Fruit fly (Drosophila melanogaster): ENCODE measurements around the gene T48.
A peak's percentile ranks its signal among the peaks of the same experiment; 100 is the strongest.

Gene T48

dm6 chr3R:26859228-26859627 is 22.3 kb upstream of the T48 start:
- TF ChIP-seq h (GFP tag; optimal IDR thresholded peaks at IDR 0.05) (peak; percentile 67), rgr (GFP tag; optimal IDR thresholded peaks at IDR 0.05) (peak; percentile 50), usp (GFP tag; optimal IDR thresholded peaks at IDR 0.05) (no peak), OdsH (GFP tag; optimal IDR thresholded peaks at IDR 0.05) (peak; percentile 32), Hr83 (GFP tag; optimal IDR thresholded peaks at IDR 0.05; ENCODE audit: poor library complexity, severe bottlenecking) (no peak), psq (GFP tag; optimal IDR thresholded peaks at IDR 0.05) (peak; percentile 14), br (GFP tag; optimal IDR thresholded peaks at IDR 0.05) (peak; percentile 32), Dfd (GFP tag; optimal IDR thresholded peaks at IDR 0.05) (no peak), sv (GFP tag; optimal IDR thresholded peaks at IDR 0.05) (no peak), Hnf4 (GFP tag; optimal IDR thresholded peaks at IDR 0.05) (peak; percentile 40), woc (GFP tag; optimal IDR thresholded peaks at IDR 0.05) (peak; percentile 4), Sp1 (GFP tag; optimal IDR thresholded peaks at IDR 0.05) (peak; percentile 70), fru (GFP tag; optimal IDR thresholded peaks at IDR 0.05) (peak; percentile 84), HLH106 (tag; optimal IDR thresholded peaks at IDR 0.05) (peak; percentile 71), foxo (GFP tag; optimal IDR thresholded peaks at IDR 0.05) (peak in 1 of 2 experiments; percentile 68), ey (GFP tag; optimal IDR thresholded peaks at IDR 0.05) (peak; percentile 42)

- no peak for TF ChIP-seq dsf (GFP tag; optimal IDR thresholded peaks at IDR 0.05; ENCODE audit: borderline replicate concordance)
- peak; percentile 11 for TF ChIP-seq Sp1 (GFP tag; optimal IDR thresholded peaks at IDR 0.05)
- TF ChIP-seq dmrt93B (GFP tag; optimal IDR thresholded peaks at IDR 0.05), result no peak
- TF ChIP-seq h (GFP tag; optimal IDR thresholded peaks at IDR 0.05), result peak; percentile 40
- TF ChIP-seq Rel (GFP tag; optimal IDR thresholded peaks at IDR 0.05), result no peak
- TF ChIP-seq Rel (tag; optimal IDR thresholded peaks at IDR 0.05), result peak; percentile 3
- TF ChIP-seq Dif (GFP tag; optimal IDR thresholded peaks at IDR 0.05; ENCODE audit: partially characterized antibody), result peak; percentile 27
- no peak for TF ChIP-seq usp (GFP tag; optimal IDR thresholded peaks at IDR 0.05)
Observed at dm6 chr3R:26862213-26862612, 19.3 kb upstream of the T48 start.

dm6 chr3R:26862848-26863448 is 18.6 kb upstream of the T48 start, which contains the start of the genes Lerp and IntS12:
TSS of gene Lerp (minus strand) at chr3R:26863130.
TSS of gene IntS12 (plus strand) at chr3R:26863376.
- TF ChIP-seq fru (GFP tag; optimal IDR thresholded peaks at IDR 0.05) (peak; percentile 90), Myc (optimal IDR thresholded peaks at IDR 0.05) (peak; percentile 18), foxo (GFP tag; optimal IDR thresholded peaks at IDR 0.05) (no peak)

DNA sequence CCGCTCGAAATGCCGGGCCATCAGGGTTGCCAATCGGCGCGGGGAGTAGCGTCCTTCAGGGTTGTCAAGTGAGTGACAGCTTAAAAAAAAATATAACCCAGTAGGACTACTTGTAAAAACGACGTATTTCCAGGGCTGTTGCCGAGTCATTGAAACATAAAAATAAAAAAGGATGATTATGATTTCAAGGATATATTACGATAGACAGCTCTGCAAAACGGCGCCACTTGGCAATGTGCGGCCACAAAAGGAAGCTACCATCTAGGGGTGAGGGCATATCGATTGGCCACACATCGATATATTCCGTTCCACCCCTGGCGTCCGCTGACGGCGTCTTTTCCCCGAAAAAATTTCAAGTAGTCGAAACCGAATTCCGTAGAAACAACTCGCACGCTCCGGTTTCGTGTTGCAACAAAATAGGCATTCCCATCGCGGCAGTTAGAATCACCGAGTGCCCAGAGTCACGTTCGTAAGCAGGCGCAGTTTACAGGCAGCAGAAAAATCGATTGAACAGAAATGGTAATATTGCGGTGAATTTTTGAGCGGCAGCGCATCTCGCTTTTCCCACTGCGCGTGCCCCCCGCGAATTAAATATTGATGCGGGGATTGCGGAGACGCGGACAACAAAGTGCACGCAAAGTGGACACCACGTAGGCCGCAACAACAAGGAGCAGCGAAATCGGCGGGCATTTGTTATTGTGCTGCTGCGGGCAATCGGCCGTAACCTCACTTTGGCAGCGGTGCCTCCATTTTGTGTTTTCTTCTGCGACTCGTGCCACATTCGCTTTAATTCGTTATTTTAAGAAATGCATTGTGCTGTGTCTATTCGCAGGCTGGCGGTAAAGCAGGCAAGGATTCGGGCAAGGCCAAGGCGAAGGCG is 14.7 kb upstream of the T48 start, which contains the start of the genes ball and His2Av:
TSS of gene ball (minus strand) at position 231 of the 880 bp plus-strand sequence.
TSS of gene His2Av (plus strand) at position 353 of the 880 bp plus-strand sequence.
- TF ChIP-seq N (GFP tag; optimal IDR thresholded peaks at IDR 0.05) (no peak), Dfd (GFP tag; optimal IDR thresholded peaks at IDR 0.05) (no peak), CG9705 (GFP tag; optimal IDR thresholded peaks at IDR 0.05) (peak; percentile 41), Sp1 (GFP tag; optimal IDR thresholded peaks at IDR 0.05) (peak; percentile 64), foxo (GFP tag; optimal IDR thresholded peaks at IDR 0.05) (peak; percentile 23 to 89), Dif (GFP tag; optimal IDR thresholded peaks at IDR 0.05; ENCODE audit: partially characterized antibody) (no peak), Mio (GFP tag; optimal IDR thresholded peaks at IDR 0.05) (peak; percentile 41), jim (GFP tag; optimal IDR thresholded peaks at IDR 0.05) (no peak), sv (GFP tag; optimal IDR thresholded peaks at IDR 0.05) (peak; percentile 86), dl (GFP tag; optimal IDR thresholded peaks at IDR 0.05; ENCODE audit: insufficient read depth in 1 of 2, partially characterized antibody in 2 of 2) (no peak), CrebA (GFP tag; optimal IDR thresholded peaks at IDR 0.05; ENCODE audit: borderline replicate concordance) (no peak), woc (GFP tag; optimal IDR thresholded peaks at IDR 0.05) (peak; percentile 47), Vsx2 (GFP tag; optimal IDR thresholded peaks at IDR 0.05; ENCODE audit: partially characterized antibody) (no peak), HLH106 (tag; optimal IDR thresholded peaks at IDR 0.05) (peak; percentile 72), dsf (GFP tag; optimal IDR thresholded peaks at IDR 0.05; ENCODE audit: borderline replicate concordance) (peak; percentile 33), GATAd (GFP tag; optimal IDR thresholded peaks at IDR 0.05) (peak; percentile 21), Rel (GFP tag; optimal IDR thresholded peaks at IDR 0.05) (no peak), Rel (tag; optimal IDR thresholded peaks at IDR 0.05) (peak; percentile 90), CG32264 (GFP tag; optimal IDR thresholded peaks at IDR 0.05) (peak; percentile 44), ey (GFP tag; optimal IDR thresholded peaks at IDR 0.05) (peak; percentile 84), OdsH (GFP tag; optimal IDR thresholded peaks at IDR 0.05) (peak; percentile 75), brk (GFP tag; optimal IDR thresholded peaks at IDR 0.05) (no peak), Jra (GFP tag; optimal IDR thresholded peaks at IDR 0.05) (peak; percentile 87), lola (GFP tag; optimal IDR thresholded peaks at IDR 0.05) (peak; percentile 10), dmrt93B (GFP tag; optimal IDR thresholded peaks at IDR 0.05) (peak; percentile 10), pan (optimal IDR thresholded peaks at IDR 0.05) (no peak), Abd-B (GFP tag; optimal IDR thresholded peaks at IDR 0.05) (no peak), psq (GFP tag; optimal IDR thresholded peaks at IDR 0.05) (peak; percentile 66), Myc (optimal IDR thresholded peaks at IDR 0.05) (peak; percentile 77), br (GFP tag; optimal IDR thresholded peaks at IDR 0.05) (peak; percentile 86), Hnf4 (GFP tag; optimal IDR thresholded peaks at IDR 0.05) (peak; percentile 86), Hr83 (GFP tag; optimal IDR thresholded peaks at IDR 0.05; ENCODE audit: poor library complexity, severe bottlenecking) (peak; percentile 51), rgr (GFP tag; optimal IDR thresholded peaks at IDR 0.05) (peak; percentile 85), h (GFP tag; optimal IDR thresholded peaks at IDR 0.05) (peak; percentile 82), sage (GFP tag; optimal IDR thresholded peaks at IDR 0.05) (no peak), fru (GFP tag; optimal IDR thresholded peaks at IDR 0.05) (peak; percentile 86)

Measured in whole organism, wandering third instar larva.